Fruit fly (Drosophila melanogaster) whole organism, embryonic: ENCODE measurements around the gene Sfxn2.

Source experiments
- Abd-B ChIP-seq: fragments of 200-800 bp; sonication (Bioruptor generic); optimal IDR thresholded peaks from 2 replicates; lab custom pipeline; 2018; ENCODE audit warnings: missing biosample characterization, mild to moderate bottlenecking, missing genetic modification characterization, moderate library complexity
- Aef1 ChIP-seq: fragments of 200-800 bp; sonication (Bioruptor generic); IDR thresholded peaks from 3 replicates; pipeline ENCODE4 v1.3.6; 2022; ENCODE audit warnings: missing biosample characterization, missing genetic modification characterization
- Atf6 ChIP-seq: fragments of 200-800 bp; sonication (Bioruptor generic); IDR thresholded peaks from 2 replicates; pipeline ENCODE4 v1.3.6; 2022; ENCODE audit warnings: missing biosample characterization, missing genetic modification characterization
- C15 ChIP-seq: fragments of 200-800 bp; sonication (Bioruptor generic); IDR thresholded peaks from 3 replicates; pipeline ENCODE4 v1.3.6; 2022; ENCODE audit warnings: missing biosample characterization, missing genetic modification characterization
- CG10543 ChIP-seq: fragments of 200-800 bp; sonication (Bioruptor generic); optimal IDR thresholded peaks from 3 replicates; lab custom pipeline; 2017; ENCODE audit warnings: missing biosample characterization, mild to moderate bottlenecking, missing genetic modification characterization, moderate library complexity
- CG11398 ChIP-seq: fragments of 200-800 bp; sonication (Bioruptor generic); optimal IDR thresholded peaks from 2 replicates; lab custom pipeline; 2016; ENCODE audit warnings: missing biosample characterization, missing genetic modification characterization
- CG12071 ChIP-seq: fragments of 200-800 bp; sonication (Bioruptor generic); optimal IDR thresholded peaks from 3 replicates; lab custom pipeline; 2018; ENCODE audit warnings: missing biosample characterization, mild to moderate bottlenecking, missing genetic modification characterization
- CG12942 ChIP-seq: fragments of 200-800 bp; sonication (Bioruptor generic); optimal IDR thresholded peaks from 3 replicates; lab custom pipeline; 2016; ENCODE audit warnings: missing biosample characterization, missing genetic modification characterization
- CG13287 ChIP-seq: fragments of 200-800 bp; sonication (Bioruptor generic); IDR thresholded peaks from 2 replicates; pipeline ENCODE4 v1.3.6; 2022; ENCODE audit warnings: missing biosample characterization, missing genetic modification characterization; ENCODE audit not compliant: partially characterized antibody
- CG15011 ChIP-seq: fragments of 200-800 bp; sonication (Bioruptor generic); optimal IDR thresholded peaks from 3 replicates; lab custom pipeline; 2018; ENCODE audit warnings: missing biosample characterization, mild to moderate bottlenecking, missing genetic modification characterization
- CG16779 ChIP-seq: fragments of 200-800 bp; sonication (Bioruptor generic); IDR thresholded peaks from 2 replicates; pipeline ENCODE4 v1.3.6; 2022; ENCODE audit warnings: missing biosample characterization, missing genetic modification characterization
- CG17829 ChIP-seq: fragments of 200-800 bp; optimal IDR thresholded peaks from 2 replicates; lab custom pipeline; 2019; ENCODE audit warnings: missing biosample characterization, mild to moderate bottlenecking, missing genetic modification characterization, moderate library complexity
- CG30431 ChIP-seq: fragments of 200-800 bp; sonication (Bioruptor generic); optimal IDR thresholded peaks from 2 replicates; lab custom pipeline; 2017; ENCODE audit warnings: missing biosample characterization, missing genetic modification characterization
- CG32532 ChIP-seq: fragments of 200-800 bp; sonication (Bioruptor generic); IDR thresholded peaks from 2 replicates; pipeline ENCODE4 v1.3.6; 2022; ENCODE audit warnings: missing biosample characterization, missing genetic modification characterization
- CG3407 ChIP-seq: fragments of 200-800 bp; sonication (Bioruptor generic); optimal IDR thresholded peaks from 2 replicates; lab custom pipeline; 2018; ENCODE audit warnings: missing biosample characterization, mild to moderate bottlenecking, missing genetic modification characterization
- CG34422 ChIP-seq: fragments of 200-800 bp; sonication (Bioruptor generic); IDR thresholded peaks from 3 replicates; pipeline ENCODE4 v1.3.6; 2022; ENCODE audit warnings: missing biosample characterization, missing genetic modification characterization
- CG6765 ChIP-seq: fragments of 200-800 bp; sonication (Bioruptor generic); optimal IDR thresholded peaks from 3 replicates; lab custom pipeline; 2017; ENCODE audit warnings: missing biosample characterization, mild to moderate bottlenecking, missing genetic modification characterization
- CG7271 ChIP-seq: fragments of 200-800 bp; sonication (Bioruptor generic); optimal IDR thresholded peaks from 2 replicates; lab custom pipeline; 2018; ENCODE audit warnings: missing biosample characterization, mild to moderate bottlenecking, missing genetic modification characterization, moderate library complexity
- CG7987 ChIP-seq: fragments of 200-800 bp; sonication (Bioruptor generic); optimal IDR thresholded peaks from 2 replicates; lab custom pipeline; 2018; ENCODE audit warnings: missing biosample characterization, mild to moderate bottlenecking, missing genetic modification characterization, moderate library complexity
- CkIIα-i1 ChIP-seq: fragments of 200-800 bp; sonication (Bioruptor generic); IDR thresholded peaks from 2 replicates; pipeline ENCODE4 v1.3.6; 2022; ENCODE audit warnings: missing biosample characterization, missing genetic modification characterization
- CrebB ChIP-seq: fragments of 200-800 bp; sonication (Bioruptor generic); optimal IDR thresholded peaks from 3 replicates; lab custom pipeline; 2018; ENCODE audit warnings: missing biosample characterization, mild to moderate bottlenecking, missing genetic modification characterization
- E2f1 ChIP-seq: fragments of 200-800 bp; sonication (Bioruptor generic); IDR thresholded peaks from 2 replicates; pipeline ENCODE4 v1.3.6; 2022; ENCODE audit warnings: missing biosample characterization, missing genetic modification characterization
- H2.0 ChIP-seq: fragments of 200-800 bp; sonication (Bioruptor generic); IDR thresholded peaks from 2 replicates; pipeline ENCODE4 v1.3.6; 2022; ENCODE audit warnings: missing biosample characterization, missing genetic modification characterization
- HHEX ChIP-seq: fragments of 200-800 bp; sonication (Bioruptor generic); optimal IDR thresholded peaks from 3 replicates; lab custom pipeline; 2017; ENCODE audit warnings: missing biosample characterization, mild to moderate bottlenecking, missing genetic modification characterization, missing genetic modification reagents
- HLH3B ChIP-seq: fragments of 200-800 bp; sonication (Bioruptor generic); IDR thresholded peaks from 2 replicates; pipeline ENCODE4 v1.3.6; 2022; ENCODE audit warnings: missing biosample characterization, missing genetic modification characterization
- Hr51 ChIP-seq, 2 experiments: fragments of 200-800 bp; sonication (Bioruptor generic); optimal IDR thresholded peaks; 2 replicates in 1 of 2; 3 replicates in 1 of 2; lab custom pipeline; 2016 to 2018; ENCODE audit warnings: missing biosample characterization in 2 of 2, missing genetic modification characterization in 2 of 2, mild to moderate bottlenecking in 1 of 2, moderate library complexity in 1 of 2
- Neu2 ChIP-seq: fragments of 200-800 bp; sonication (Bioruptor generic); optimal IDR thresholded peaks from 3 replicates; lab custom pipeline; 2016; ENCODE audit warnings: missing biosample characterization, missing genetic modification characterization, borderline replicate concordance
- Nf-YA ChIP-seq: fragments of 200-800 bp; sonication (Bioruptor generic); IDR thresholded peaks from 2 replicates; pipeline ENCODE4 v1.3.6; 2022; ENCODE audit warnings: missing biosample characterization, missing genetic modification characterization
- Ravus ChIP-seq: fragments of 200-800 bp; sonication (Bioruptor generic); IDR thresholded peaks from 2 replicates; pipeline ENCODE4 v1.3.6; 2022; ENCODE audit warnings: missing biosample characterization, missing genetic modification characterization
- Scr ChIP-seq: fragments of 200-800 bp; sonication (Bioruptor generic); IDR thresholded peaks from 2 replicates; pipeline ENCODE4 v1.3.6; 2022; ENCODE audit warnings: missing biosample characterization, missing genetic modification characterization; ENCODE audit not compliant: partially characterized antibody
- Sin3A ChIP-seq: fragments of >200 bp; optimal IDR thresholded peaks from 2 replicates; lab custom pipeline; 2018
- Sry-β ChIP-seq: fragments of 200-800 bp; sonication (Bioruptor generic); optimal IDR thresholded peaks from 2 replicates; lab custom pipeline; 2018; ENCODE audit warnings: missing biosample characterization, mild to moderate bottlenecking, missing genetic modification characterization, moderate library complexity
- Usf ChIP-seq: fragments of 200-800 bp; sonication (Bioruptor generic); optimal IDR thresholded peaks from 2 replicates; lab custom pipeline; 2017; ENCODE audit warnings: missing genotype, missing biosample characterization, missing genetic modification characterization
- ac ChIP-seq: fragments of 200-800 bp; sonication (Bioruptor generic); optimal IDR thresholded peaks from 3 replicates; lab custom pipeline; 2017; ENCODE audit warnings: missing biosample characterization, mild to moderate bottlenecking, missing genetic modification characterization
- btn ChIP-seq: fragments of 200-800 bp; sonication (Bioruptor generic); optimal IDR thresholded peaks from 2 replicates; lab custom pipeline; 2016; ENCODE audit warnings: missing biosample characterization, missing genetic modification characterization
- corto ChIP-seq: fragments of 200-800 bp; sonication (Bioruptor generic); optimal IDR thresholded peaks from 2 replicates; lab custom pipeline; 2016; ENCODE audit warnings: missing biosample characterization, mild to moderate bottlenecking, missing genetic modification characterization, moderate library complexity
- disco-r ChIP-seq: fragments of 200-800 bp; sonication (Bioruptor generic); optimal IDR thresholded peaks from 2 replicates; lab custom pipeline; 2016; ENCODE audit warnings: missing biosample characterization, missing genetic modification characterization
- dmrt11E ChIP-seq: fragments of 200-800 bp; sonication (Bioruptor generic); optimal IDR thresholded peaks from 3 replicates; lab custom pipeline; 2018; ENCODE audit warnings: missing biosample characterization, mild to moderate bottlenecking, missing genetic modification characterization, moderate library complexity
- eve ChIP-seq, 2 experiments: fragments of >200 bp; optimal IDR thresholded peaks; 2 replicates each; lab custom pipeline; 2017; ENCODE audit warnings: missing biosample characterization in 2 of 2, missing genetic modification characterization in 2 of 2
- fd3F ChIP-seq: fragments of 200-800 bp; sonication (Bioruptor generic); optimal IDR thresholded peaks from 2 replicates; lab custom pipeline; 2018; ENCODE audit warnings: missing biosample characterization, mild to moderate bottlenecking, missing genetic modification characterization, moderate library complexity
- gfzf ChIP-seq: fragments of 200-800 bp; sonication (Bioruptor generic); optimal IDR thresholded peaks from 2 replicates; lab custom pipeline; 2016; ENCODE audit warnings: missing biosample characterization, mild to moderate bottlenecking, missing genetic modification characterization, moderate library complexity
- gro ChIP-seq: fragments of 200-800 bp; sonication (Bioruptor generic); optimal IDR thresholded peaks from 2 replicates; lab custom pipeline; 2016; ENCODE audit warnings: missing biosample characterization, missing genetic modification characterization
- jigr1 ChIP-seq: fragments of 200-800 bp; sonication (Bioruptor generic); IDR thresholded peaks from 3 replicates; pipeline ENCODE4 v1.3.6; 2022; ENCODE audit warnings: missing biosample characterization, missing genetic modification characterization
- lab ChIP-seq: fragments of 200-800 bp; sonication (Bioruptor generic); optimal IDR thresholded peaks from 3 replicates; lab custom pipeline; 2017; ENCODE audit warnings: missing biosample characterization, missing genetic modification characterization, mild to moderate bottlenecking, moderate library complexity, missing genetic modification reagents
- nmo ChIP-seq: fragments of 200-800 bp; sonication (Bioruptor generic); optimal IDR thresholded peaks from 2 replicates; lab custom pipeline; 2018; ENCODE audit warnings: missing biosample characterization, mild to moderate bottlenecking, missing genetic modification characterization, moderate library complexity
- pb ChIP-seq: fragments of 200-800 bp; sonication (Bioruptor generic); optimal IDR thresholded peaks from 3 replicates; lab custom pipeline; 2016; ENCODE audit warnings: missing biosample characterization, missing genetic modification characterization
- peb ChIP-seq: fragments of 200-800 bp; sonication (Bioruptor generic); IDR thresholded peaks from 2 replicates; pipeline ENCODE4 v1.3.6; 2022; ENCODE audit warnings: missing biosample characterization, missing genetic modification characterization
- sim ChIP-seq: fragments of 200-800 bp; sonication (Bioruptor generic); IDR thresholded peaks from 2 replicates; pipeline ENCODE4 v1.3.6; 2022; ENCODE audit warnings: missing biosample characterization, missing genetic modification characterization
- unc-4 ChIP-seq: fragments of 200-800 bp; sonication (Bioruptor generic); IDR thresholded peaks from 2 replicates; pipeline ENCODE4 v1.3.6; 2022; ENCODE audit warnings: missing biosample characterization, missing genetic modification characterization; ENCODE audit not compliant: partially characterized antibody
- unpg ChIP-seq: fragments of 200-800 bp; sonication (Bioruptor generic); optimal IDR thresholded peaks from 3 replicates; lab custom pipeline; 2018; ENCODE audit warnings: missing biosample characterization, mild to moderate bottlenecking, missing genetic modification characterization, moderate library complexity
- vvl ChIP-seq: fragments of 200-800 bp; sonication (Bioruptor generic); IDR thresholded peaks from 2 replicates; pipeline ENCODE4 v1.3.6; 2022; ENCODE audit warnings: missing biosample characterization, missing genetic modification characterization

Gene Sfxn2

dm6 chr3L:19024800-19025199 is 38.2 kb upstream of the Sfxn2 start (continued):
- TF ChIP-seq Sry-β (GFP tag; lab: Kevin White, UChicago) (no peak), Neu2 (GFP tag; lab: Kevin White, UChicago) (no peak), corto (GFP tag; lab: Kevin White, UChicago) (no peak), unc-4 (GFP tag; lab: Robert Waterston, UW) (no peak), CG13287 (no peak), ac (GFP tag; lab: Kevin White, UChicago) (peak; percentile 63), CG3407 (GFP tag; lab: Kevin White, UChicago) (peak; percentile 44), HLH3B (peak; percentile 83), CG6765 (GFP tag; lab: Kevin White, UChicago) (no peak), CG15011 (GFP tag; lab: Kevin White, UChicago) (peak; percentile 43), jigr1 (GFP tag; lab: Robert Waterston, UW) (no peak), CG12942 (peak; percentile 51), Scr (GFP tag; lab: Robert Waterston, UW) (no peak), sim (GFP tag; lab: Robert Waterston, UW) (peak; percentile 80), HHEX (peak; percentile 75), Aef1 (GFP tag; lab: Robert Waterston, UW) (0 out of 3 replicates have a peak, but pooled peaks have one; percentile 29), CG34422 (GFP tag; lab: Robert Waterston, UW) (peak; percentile 83), CG32532 (GFP tag; lab: Robert Waterston, UW) (peak; percentile 74; the same call in 1 of the 2 replicates), unpg (GFP tag; lab: Kevin White, UChicago) (peak; percentile 66), Usf (GFP tag; lab: Kevin White, UChicago) (peak; percentile 38), H2.0 (peak; percentile 79), Sin3A (lab: Kevin White, UChicago) (no peak), pb (peak; percentile 61), vvl (GFP tag; lab: Robert Waterston, UW) (peak; percentile 92), CrebB (tag; lab: Kevin White, UChicago) (peak; percentile 39), eve (GFP tag; optimal IDR thresholded peaks at IDR 0.05; lab: Kevin White, UChicago) (peak in 1 of 2 experiments; percentile 79), CG11398 (peak; percentile 80), gfzf (no peak), Nf-YA (0 out of 2 replicates have a peak, but pooled peaks have one; percentile 39), disco-r (GFP tag; lab: Kevin White, UChicago) (peak; percentile 2), E2f1 (peak; percentile 77), CG7987 (GFP tag; lab: Kevin White, UChicago) (no peak), dmrt11E (tag; lab: Kevin White, UChicago) (peak; percentile 90), gro (GFP tag; lab: Kevin White, UChicago) (no peak), CG7271 (tag; lab: Kevin White, UChicago) (no peak), Atf6 (GFP tag; lab: Robert Waterston, UW) (peak; percentile 61; the same call in 1 of the 2 replicates), CG30431 (GFP tag; lab: Kevin White, UChicago) (peak; percentile 64), Hr51 (GFP tag; optimal IDR thresholded peaks at IDR 0.05; lab: Kevin White, UChicago) (peak; percentile 61 to 66), CG12071 (no peak), CG10543 (GFP tag; lab: Kevin White, UChicago) (no peak), Abd-B (GFP tag; lab: Kevin White, UChicago) (peak; percentile 51), Ravus (GFP tag; lab: Robert Waterston, UW) (peak; percentile 33; the same call in 1 of the 2 replicates), nmo (GFP tag; lab: Kevin White, UChicago) (peak; percentile 82), CG17829 (tag; lab: Kevin White, UChicago) (peak; percentile 86), btn (peak; percentile 86), CkIIα-i1 (GFP tag; lab: Robert Waterston, UW) (no peak), lab (peak; percentile 84), C15 (GFP tag; lab: Robert Waterston, UW) (peak; percentile 55; the same call in 1 of the 3 replicates), CG16779 (GFP tag; lab: Robert Waterston, UW) (no peak), fd3F (GFP tag; lab: Kevin White, UChicago) (peak; percentile 3), peb (GFP tag; lab: Robert Waterston, UW) (peak; percentile 62; the same call in 1 of the 2 replicates)
